Worm (Caenorhabditis elegans) whole organism, midembryonic: ENCODE results near the gene F08F8.6.

ENCODE experiments used
- T22C8.4 ChIP-seq: fragments of 200-800 bp; sonication (Bioruptor generic); IDR thresholded peaks from 2 replicates; pipeline ENCODE4 v1.3.6; 2022; ENCODE audit warnings: missing genetic modification characterization, missing compliant biosample characterization
- cog-1 ChIP-seq: sonication (generic microtip); optimal IDR thresholded peaks from 2 replicates; lab custom pipeline; 2016; ENCODE audit warnings: missing genetic modification characterization, missing compliant biosample characterization
- flt-1 ChIP-seq: fragments of 200-800 bp; sonication (Bioruptor generic); IDR thresholded peaks from 2 replicates; pipeline ENCODE4 v1.3.6; 2022; ENCODE audit warnings: missing genetic modification characterization, missing compliant biosample characterization
- klf-2 ChIP-seq: fragments of 200-800 bp; sonication (Bioruptor generic); conservative IDR thresholded peaks from 2 replicates; pipeline ENCODE4 v1.3.6; 2022; ENCODE audit warnings: missing genetic modification reagents, missing genetic modification characterization, missing compliant biosample characterization
- med-1 ChIP-seq: sonication (generic microtip); optimal IDR thresholded peaks from 2 replicates; lab custom pipeline; 2017; ENCODE audit warnings: missing genetic modification characterization, mild to moderate bottlenecking, missing compliant biosample characterization, antibody characterized with exemption, missing genetic modification reagents; ENCODE audit not compliant: insufficient read depth
- ref-1 ChIP-seq: fragments of 200-800 bp; sonication (Bioruptor generic); conservative IDR thresholded peaks from 2 replicates; pipeline ENCODE4 v1.3.6; 2022; ENCODE audit warnings: missing genetic modification reagents, missing genetic modification characterization, missing compliant biosample characterization
- ztf-23 ChIP-seq: fragments of 200-800 bp; sonication (Bioruptor generic); IDR thresholded peaks from 2 replicates; pipeline ENCODE4 v1.3.6; 2022; ENCODE audit warnings: missing genetic modification reagents, missing genetic modification characterization, missing compliant biosample characterization
- ztf-29 ChIP-seq: fragments of 200-800 bp; sonication (Bioruptor generic); IDR thresholded peaks from 2 replicates; pipeline ENCODE4 v1.3.6; 2022; ENCODE audit warnings: missing genetic modification reagents, missing genetic modification characterization, missing compliant biosample characterization

DNA sequence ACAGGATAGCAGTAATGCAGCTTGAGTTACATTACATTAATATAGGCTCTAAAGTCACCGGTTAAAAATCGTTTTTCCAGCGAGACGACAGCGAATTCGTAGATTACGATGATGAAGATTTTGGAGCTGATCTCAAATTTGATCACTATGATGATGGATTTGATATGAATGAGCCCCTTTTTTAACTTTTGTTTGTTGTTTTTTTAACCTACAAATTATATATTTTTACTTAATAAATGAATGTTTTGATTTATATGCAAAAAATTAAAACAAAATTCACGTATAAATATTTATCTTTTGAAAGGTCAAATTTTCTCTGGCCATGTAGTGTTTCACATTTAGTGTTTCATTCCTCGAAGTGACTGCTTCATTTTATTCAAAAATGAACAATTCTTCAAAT is at the start of gene F08F8.6:
- TF ChIP-seq klf-2 (GFP tag; lab: Robert Waterston, UW) (no peak), ref-1 (GFP tag; lab: Robert Waterston, UW) (no peak), med-1 (no peak), cog-1 (tag; lab: Kevin White, UChicago) (no peak), flt-1 (GFP tag; lab: Robert Waterston, UW) (no peak), T22C8.4 (no peak), ztf-23 (GFP tag; lab: Robert Waterston, UW) (no peak), ztf-29 (GFP tag; lab: Robert Waterston, UW) (no peak)
